Worm (Caenorhabditis elegans): Measurements from ENCODE around the gene F47D12.9.

The F47D12.9 gene

DNA sequence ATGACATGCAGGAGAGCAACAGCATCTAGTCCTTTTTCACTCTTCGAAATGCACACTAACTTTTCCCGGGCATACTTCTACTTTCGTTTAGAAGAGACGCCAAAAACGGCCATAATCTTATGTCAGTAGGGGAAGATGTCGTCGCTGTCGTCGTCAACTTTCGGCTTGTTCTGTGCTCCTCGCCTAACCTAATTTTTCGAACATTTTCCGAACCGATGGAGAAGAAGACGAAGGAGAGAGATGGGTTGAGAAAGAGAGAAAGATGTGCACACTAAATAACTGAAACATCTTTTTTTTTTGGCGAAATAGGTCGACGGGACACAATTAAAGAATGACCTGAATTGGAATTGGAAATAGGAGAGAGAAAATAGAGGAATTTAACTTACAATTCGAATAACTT lies 7.2 kb upstream of the F47D12.9 start:
- TF ChIP-seq snpc-4 (tag; optimal IDR thresholded peaks at IDR 0.05): no peak
- no peak for TF ChIP-seq sem-4 (tag; optimal IDR thresholded peaks at IDR 0.05)
- no peak for TF ChIP-seq elt-1 (tag; optimal IDR thresholded peaks at IDR 0.05)
- no peak for TF ChIP-seq sma-9 (GFP tag; optimal IDR thresholded peaks at IDR 0.05)
- no peak for TF ChIP-seq sma-9 (tag; optimal IDR thresholded peaks at IDR 0.05)
- TF ChIP-seq lin-11 (tag; optimal IDR thresholded peaks at IDR 0.05): no peak
- peak; percentile 2 for TF ChIP-seq C34F6.9 (tag; optimal IDR thresholded peaks at IDR 0.05)
- no peak for TF ChIP-seq nhr-11 (tag; optimal IDR thresholded peaks at IDR 0.05)
- TF ChIP-seq nhr-25 (tag; optimal IDR thresholded peaks at IDR 0.05): no peak

ce11 chrIII:6309066-6309465 lies 5.9 kb upstream of the F47D12.9 start, which contains the start of gene gar-2:
gar-2 (plus strand) TSS chrIII:6309366.
- no peak for TF ChIP-seq unc-39 (tag; optimal IDR thresholded peaks at IDR 0.05)
- TF ChIP-seq ama-1 (optimal IDR thresholded peaks at IDR 0.05): no peak
- no peak for TF ChIP-seq ztf-11 (tag; optimal IDR thresholded peaks at IDR 0.05)
- TF ChIP-seq elt-3 (tag; optimal IDR thresholded peaks at IDR 0.05): no peak
- TF ChIP-seq ZK546.5 (tag; optimal IDR thresholded peaks at IDR 0.05): no peak
- no peak for TF ChIP-seq nhr-11 (tag; optimal IDR thresholded peaks at IDR 0.05)
- no peak for TF ChIP-seq aly-2 (tag; optimal IDR thresholded peaks at IDR 0.05)
- no peak for TF ChIP-seq Y55F3AM.14 (GFP tag; optimal IDR thresholded peaks at IDR 0.05)
- TF ChIP-seq nhr-237 (tag; optimal IDR thresholded peaks at IDR 0.05): no peak
- TF ChIP-seq fos-1 (tag; optimal IDR thresholded peaks at IDR 0.05): no peak
- no peak for TF ChIP-seq crh-2 (tag; optimal IDR thresholded peaks at IDR 0.05)
- no peak for TF ChIP-seq sem-4 (tag; optimal IDR thresholded peaks at IDR 0.05)
- TF ChIP-seq skn-1 (tag; optimal IDR thresholded peaks at IDR 0.05): no peak
- no peak for TF ChIP-seq nhr-12 (tag; optimal IDR thresholded peaks at IDR 0.05)

DNA sequence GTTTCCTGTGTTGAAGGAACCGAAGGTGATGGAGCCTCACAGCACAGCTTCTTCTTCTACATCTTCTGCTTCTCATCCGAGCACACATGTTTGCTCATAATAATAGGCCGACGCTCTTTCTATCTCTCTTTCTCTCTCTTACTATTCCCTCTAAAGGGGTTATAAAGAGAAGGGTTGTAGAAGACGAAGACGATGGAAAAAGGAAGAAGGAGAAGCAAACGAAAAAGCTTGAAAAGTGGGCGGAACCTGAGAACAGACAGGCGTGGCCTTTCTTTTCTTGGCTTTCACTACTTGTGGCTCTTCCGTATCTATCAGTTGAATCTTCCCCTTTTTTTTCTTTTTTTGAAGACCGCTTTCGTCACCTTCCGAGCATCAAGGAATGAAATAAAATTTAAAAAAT lies 4.7 kb upstream of the F47D12.9 start:
- TF ChIP-seq unc-39 (tag; optimal IDR thresholded peaks at IDR 0.05) (no peak), C34F6.9 (tag; optimal IDR thresholded peaks at IDR 0.05) (peak; percentile 36), aly-2 (tag; optimal IDR thresholded peaks at IDR 0.05) (no peak), nhr-77 (tag; optimal IDR thresholded peaks at IDR 0.05) (no peak), skn-1 (tag; optimal IDR thresholded peaks at IDR 0.05) (no peak), mdl-1 (tag; optimal IDR thresholded peaks at IDR 0.05) (no peak), nhr-129 (tag; optimal IDR thresholded peaks at IDR 0.05) (peak; percentile 28), sma-9 (GFP tag; optimal IDR thresholded peaks at IDR 0.05) (no peak), sma-9 (tag; optimal IDR thresholded peaks at IDR 0.05) (no peak), gmeb-1 (tag; optimal IDR thresholded peaks at IDR 0.05) (no peak), lin-39 (tag; optimal IDR thresholded peaks at IDR 0.05) (no peak), nhr-21 (tag; optimal IDR thresholded peaks at IDR 0.05) (no peak), nhr-12 (tag; optimal IDR thresholded peaks at IDR 0.05) (no peak), crh-2 (tag; optimal IDR thresholded peaks at IDR 0.05) (no peak), unc-55 (GFP tag; optimal IDR thresholded peaks at IDR 0.05) (peak; percentile 33), Y55F3AM.14 (GFP tag; optimal IDR thresholded peaks at IDR 0.05) (no peak), sem-4 (tag; optimal IDR thresholded peaks at IDR 0.05) (no peak), peb-1 (tag; optimal IDR thresholded peaks at IDR 0.05) (no peak), nhr-11 (tag; optimal IDR thresholded peaks at IDR 0.05) (no peak), lsy-2 (tag; optimal IDR thresholded peaks at IDR 0.05) (peak in 1 of 2 experiments; percentile 8)

DNA sequence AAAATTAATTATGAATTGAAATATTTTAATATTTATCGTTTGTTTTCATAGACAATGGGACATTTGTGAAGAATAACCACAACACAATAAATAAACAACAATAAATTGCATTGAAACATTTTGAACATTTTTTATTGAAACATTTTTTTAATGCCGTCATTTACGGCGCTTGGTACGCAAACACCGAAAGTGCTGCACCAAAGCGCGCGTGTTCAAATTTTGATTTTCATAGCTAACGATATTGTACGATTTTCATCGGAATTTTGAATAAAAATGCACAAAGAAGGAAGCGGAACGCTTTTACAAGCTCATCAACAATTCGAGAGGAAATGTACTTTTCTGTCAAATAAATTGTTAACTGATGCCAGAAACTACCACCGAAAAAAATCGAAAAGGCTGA lies 607 bp upstream of the F47D12.9 start:
- TF ChIP-seq skn-1 (tag; optimal IDR thresholded peaks at IDR 0.05): no peak
- TF ChIP-seq elt-1 (tag; optimal IDR thresholded peaks at IDR 0.05): no peak

DNA sequence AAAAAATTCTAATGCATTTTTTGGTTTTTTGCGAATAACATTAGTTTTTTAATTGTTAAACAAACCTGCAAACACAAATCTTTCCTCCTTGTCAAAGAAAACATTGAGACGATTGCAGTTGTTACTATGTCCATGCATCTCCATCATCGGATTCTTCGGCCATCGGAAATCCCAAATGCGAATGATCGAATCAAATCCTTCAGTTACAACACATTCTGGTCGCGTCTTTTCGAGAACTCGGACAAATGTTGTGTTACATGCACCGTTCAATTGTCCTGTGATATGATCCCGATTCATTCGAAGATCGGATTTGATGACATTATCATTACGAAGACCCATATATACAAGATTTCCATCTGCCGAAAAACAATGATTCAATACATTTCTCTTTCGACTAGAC lies 2.9 kb downstream of the F47D12.9 start:
- TF ChIP-seq ztf-11 (tag; optimal IDR thresholded peaks at IDR 0.05) (no peak), lin-39 (tag; optimal IDR thresholded peaks at IDR 0.05) (no peak), fos-1 (tag; optimal IDR thresholded peaks at IDR 0.05) (no peak), mbf-1 (tag; optimal IDR thresholded peaks at IDR 0.05) (no peak), ztf-1 (GFP tag; conservative IDR thresholded peaks at IDR 0.05) (no peak), ceh-16 (tag; optimal IDR thresholded peaks at IDR 0.05) (no peak), dmd-4 (tag; optimal IDR thresholded peaks at IDR 0.05) (no peak), lin-11 (tag; optimal IDR thresholded peaks at IDR 0.05) (no peak)

DNA sequence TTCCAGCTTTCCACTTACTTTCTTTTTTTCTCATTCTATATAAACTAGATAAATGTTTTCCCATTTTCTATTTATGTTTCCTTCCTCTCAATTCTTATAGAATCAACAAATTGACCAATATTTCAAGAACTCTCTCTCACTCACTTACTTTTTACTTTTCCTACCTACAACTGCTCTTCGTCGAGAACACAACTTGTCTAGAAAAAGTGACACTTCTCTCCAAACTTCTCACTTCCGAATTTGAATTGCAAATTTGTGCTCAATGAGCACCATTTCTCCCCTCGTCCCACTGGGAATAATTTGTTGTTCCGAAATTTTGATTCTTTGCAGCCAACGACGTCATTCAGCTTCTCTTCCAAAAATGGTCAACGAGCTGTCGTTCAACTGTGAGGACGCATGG lies 5.0 kb downstream of the F47D12.9 start, which contains the start of gene F47D12.3:
Gene F47D12.3 (plus strand): TSS at position 331 of the 400 bp plus-strand sequence.
- TF ChIP-seq ztf-4 (tag; optimal IDR thresholded peaks at IDR 0.05): no peak
- no peak for TF ChIP-seq dmd-4 (tag; optimal IDR thresholded peaks at IDR 0.05)
- TF ChIP-seq ztf-11 (tag; optimal IDR thresholded peaks at IDR 0.05): no peak
- no peak for TF ChIP-seq blmp-1 (tag; optimal IDR thresholded peaks at IDR 0.05; ENCODE audit: insufficient read depth)
- TF ChIP-seq elt-3 (tag; optimal IDR thresholded peaks at IDR 0.05): no peak
- no peak for TF ChIP-seq unc-62 (GFP tag; optimal IDR thresholded peaks at IDR 0.05)
- no peak for TF ChIP-seq ceh-82 (tag; optimal IDR thresholded peaks at IDR 0.05)
- no peak for TF ChIP-seq nhr-237 (tag; optimal IDR thresholded peaks at IDR 0.05)
- TF ChIP-seq ceh-16 (tag; optimal IDR thresholded peaks at IDR 0.05): no peak
- TF ChIP-seq sma-3 (GFP tag; optimal IDR thresholded peaks at IDR 0.05): no peak
- TF ChIP-seq ZK546.5 (tag; optimal IDR thresholded peaks at IDR 0.05): no peak
- no peak for TF ChIP-seq fos-1 (tag; optimal IDR thresholded peaks at IDR 0.05)
- no peak for TF ChIP-seq lin-11 (tag; optimal IDR thresholded peaks at IDR 0.05)

Data from whole organism, L2 larva.